Fruit fly (Drosophila melanogaster) S2 (cell line): ENCODE results near the gene LManVI.
A peak's percentile ranks its signal among the peaks of the same experiment; 100 is the strongest.

Source experiments
- CG8478 ChIP-seq: fragments of >200 bp; optimal IDR thresholded peaks from 2 replicates; lab custom pipeline; 2018
- CTCF ChIP-seq, 2 experiments: fragments of >200 bp; optimal IDR thresholded peaks; 2 replicates each; lab custom pipeline; 2018

Gene LManVI

dm6 chr2L:8752022-8752421, 29.0 kb downstream of the LManVI start, which contains the start of the genes CG45307 and CG12438:
TSS of gene CG45307 (minus strand) at chr2L:8752122.
TSS of gene CG12438 (plus strand) at chr2L:8752285.
- no peak for TF ChIP-seq CTCF (optimal IDR thresholded peaks at IDR 0.05; lab: Kevin White, UChicago)
- TF ChIP-seq CG8478 (lab: Kevin White, UChicago), result no peak

dm6 chr2L:8747480-8747879, 33.6 kb downstream of the LManVI start:
- TF ChIP-seq CG8478 (lab: Kevin White, UChicago) (no peak), CTCF (optimal IDR thresholded peaks at IDR 0.05; lab: Kevin White, UChicago) (no peak)

- TF ChIP-seq CTCF (optimal IDR thresholded peaks at IDR 0.05; lab: Kevin White, UChicago) (no peak), CG8478 (lab: Kevin White, UChicago) (no peak)
These were observed 34.7 kb downstream of the LManVI start for dm6 chr2L:8746350-8746759.

dm6 chr2L:8743082-8743481, 38.0 kb downstream of the LManVI start:
- no peak for TF ChIP-seq CTCF (optimal IDR thresholded peaks at IDR 0.05; lab: Kevin White, UChicago)
- no peak for TF ChIP-seq CG8478 (lab: Kevin White, UChicago)

- TF ChIP-seq CTCF (optimal IDR thresholded peaks at IDR 0.05; lab: Kevin White, UChicago), result peak; percentile 77 to 81
- TF ChIP-seq CG8478 (lab: Kevin White, UChicago), result no peak
These were observed 40.2 kb downstream of the LManVI start for dm6 chr2L:8740757-8741278.

dm6 chr2L:8739984-8740756, 40.9 kb downstream of the LManVI start, which contains the start of gene raw:
TSS of gene raw (minus strand) at chr2L:8740660.
- TF ChIP-seq CG8478 (lab: Kevin White, UChicago) (no peak), CTCF (optimal IDR thresholded peaks at IDR 0.05; lab: Kevin White, UChicago) (no peak)

- TF ChIP-seq CG8478 (lab: Kevin White, UChicago), result no peak
- no peak for TF ChIP-seq CTCF (optimal IDR thresholded peaks at IDR 0.05; lab: Kevin White, UChicago)
These were observed 42.8 kb downstream of the LManVI start for dm6 chr2L:8738253-8738665.

- TF ChIP-seq CG8478 (lab: Kevin White, UChicago) (no peak), CTCF (optimal IDR thresholded peaks at IDR 0.05; lab: Kevin White, UChicago) (no peak)
These were observed 44.7 kb downstream of the LManVI start for dm6 chr2L:8736383-8736782.

- TF ChIP-seq CG8478 (lab: Kevin White, UChicago) (no peak), CTCF (optimal IDR thresholded peaks at IDR 0.05; lab: Kevin White, UChicago) (no peak)
These were observed 45.5 kb downstream of the LManVI start for dm6 chr2L:8735572-8735996.

dm6 chr2L:8734998-8735397, 46.1 kb downstream of the LManVI start:
- no peak for TF ChIP-seq CTCF (optimal IDR thresholded peaks at IDR 0.05; lab: Kevin White, UChicago)
- TF ChIP-seq CG8478 (lab: Kevin White, UChicago), result no peak

dm6 chr2L:8734304-8734703, 46.7 kb downstream of the LManVI start:
- no peak for TF ChIP-seq CTCF (optimal IDR thresholded peaks at IDR 0.05; lab: Kevin White, UChicago)
- no peak for TF ChIP-seq CG8478 (lab: Kevin White, UChicago)

- TF ChIP-seq CG8478 (lab: Kevin White, UChicago) (no peak), CTCF (optimal IDR thresholded peaks at IDR 0.05; lab: Kevin White, UChicago) (no peak)
These were observed 48.4 kb downstream of the LManVI start for dm6 chr2L:8732702-8733101.
